Fruit fly (Drosophila melanogaster): ENCODE results near the gene Nlp.

- no peak for TF ChIP-seq CG10959 (GFP tag; IDR thresholded peaks at IDR 0.05)
- no peak for TF ChIP-seq luna (GFP tag; optimal IDR thresholded peaks at IDR 0.05)
- TF ChIP-seq dan (GFP tag; IDR thresholded peaks at IDR 0.05) = no peak
These were observed 34.9 kb downstream of the Nlp start, which contains the start of the genes janA, Sry-alpha and Sry-beta for dm6 chr3R:30039494-30039893.

Measured in whole organism, embryonic.